Worm (Caenorhabditis elegans) whole organism, L2 larva: ENCODE data around the gene clh-1.

Experiments
- C34F6.9 ChIP-seq: fragments of 150-350 bp; optimal IDR thresholded peaks from 2 replicates; lab custom pipeline; 2014; ENCODE audit warnings: missing biosample characterization, missing genetic modification characterization
- R02D3.7 ChIP-seq: fragments of 150-350 bp; optimal IDR thresholded peaks from 2 replicates; lab custom pipeline; 2014; ENCODE audit warnings: missing biosample characterization, missing genetic modification characterization
- Y55F3AM.14 ChIP-seq: fragments of 200-800 bp; sonication (Bioruptor generic); optimal IDR thresholded peaks from 2 replicates; lab custom pipeline; 2018; ENCODE audit warnings: mild to moderate bottlenecking, missing genetic modification characterization, missing compliant biosample characterization
- ZK546.5 ChIP-seq: sonication (generic microtip); optimal IDR thresholded peaks from 2 replicates; lab custom pipeline; 2017; ENCODE audit warnings: missing biosample characterization, missing genetic modification characterization
- alr-1 ChIP-seq: fragments of 150-350 bp; optimal IDR thresholded peaks from 2 replicates; lab custom pipeline; 2014; ENCODE audit warnings: missing biosample characterization, missing genetic modification characterization
- blmp-1 ChIP-seq: sonication (generic microtip); optimal IDR thresholded peaks from 2 replicates; lab custom pipeline; 2017; ENCODE audit warnings: missing genetic modification characterization, mild to moderate bottlenecking, missing compliant biosample characterization, antibody characterized with exemption, moderate library complexity; ENCODE audit not compliant: insufficient read depth
- ceh-16 ChIP-seq: fragments of 150-350 bp; optimal IDR thresholded peaks from 2 replicates; lab custom pipeline; 2014; ENCODE audit warnings: missing biosample characterization, missing genetic modification characterization
- ceh-82 ChIP-seq: fragments of 150-350 bp; optimal IDR thresholded peaks from 2 replicates; lab custom pipeline; 2014; ENCODE audit warnings: missing biosample characterization, missing genetic modification characterization
- crh-2 ChIP-seq: sonication (generic microtip); optimal IDR thresholded peaks from 2 replicates; lab custom pipeline; 2017; ENCODE audit warnings: missing biosample characterization, missing genetic modification characterization
- dmd-4 ChIP-seq: sonication (generic microtip); optimal IDR thresholded peaks from 2 replicates; lab custom pipeline; 2017; ENCODE audit warnings: missing biosample characterization, missing genetic modification characterization
- elt-1 ChIP-seq: fragments of 150-350 bp; optimal IDR thresholded peaks from 2 replicates; lab custom pipeline; 2014; ENCODE audit warnings: missing biosample characterization, missing genetic modification characterization
- elt-3 ChIP-seq: sonication (generic microtip); optimal IDR thresholded peaks from 2 replicates; lab custom pipeline; 2017; ENCODE audit warnings: missing biosample characterization, missing genetic modification characterization
- fos-1 ChIP-seq: fragments of 150-350 bp; optimal IDR thresholded peaks from 2 replicates; lab custom pipeline; 2014; ENCODE audit warnings: missing biosample characterization, missing genetic modification characterization
- gmeb-1 ChIP-seq: fragments of 150-350 bp; optimal IDR thresholded peaks from 2 replicates; lab custom pipeline; 2014; ENCODE audit warnings: missing biosample characterization, missing genetic modification characterization
- lin-11 ChIP-seq: fragments of 150-350 bp; sonication (generic microtip); optimal IDR thresholded peaks from 2 replicates; lab custom pipeline; 2014; ENCODE audit warnings: missing biosample characterization, missing genetic modification characterization, inconsistent platforms, mixed read lengths
- lin-39 ChIP-seq: fragments of 150-350 bp; optimal IDR thresholded peaks from 2 replicates; lab custom pipeline; 2014; ENCODE audit warnings: missing biosample characterization, missing genetic modification reagents, missing genetic modification characterization
- lsy-2 ChIP-seq, 2 experiments: fragments of 150-350 bp in 1 of 2; sonication (generic microtip) in 1 of 2; optimal IDR thresholded peaks; 2 replicates each; lab custom pipeline; 2014 to 2017; ENCODE audit warnings: missing biosample characterization in 2 of 2, missing genetic modification characterization in 2 of 2
- mab-5 ChIP-seq: fragments of 150-350 bp; optimal IDR thresholded peaks from 2 replicates; lab custom pipeline; 2014; ENCODE audit warnings: missing biosample characterization, missing genetic modification characterization
- mbf-1 ChIP-seq: sonication (generic microtip); optimal IDR thresholded peaks from 2 replicates; lab custom pipeline; 2017; ENCODE audit warnings: missing biosample characterization, missing genetic modification characterization
- nhr-10 ChIP-seq: sonication (generic microtip); optimal IDR thresholded peaks from 2 replicates; lab custom pipeline; 2017; ENCODE audit warnings: missing biosample characterization, missing genetic modification characterization
- nhr-11 ChIP-seq: fragments of 150-350 bp; optimal IDR thresholded peaks from 2 replicates; lab custom pipeline; 2014; ENCODE audit warnings: missing biosample characterization, missing genetic modification characterization
- nhr-12 ChIP-seq: fragments of 150-350 bp; optimal IDR thresholded peaks from 2 replicates; lab custom pipeline; 2014; ENCODE audit warnings: missing biosample characterization, missing genetic modification characterization
- nhr-129 ChIP-seq: fragments of 150-350 bp; optimal IDR thresholded peaks from 2 replicates; lab custom pipeline; 2014; ENCODE audit warnings: missing biosample characterization, missing genetic modification characterization
- nhr-21 ChIP-seq: fragments of 150-350 bp; optimal IDR thresholded peaks from 2 replicates; lab custom pipeline; 2014; ENCODE audit warnings: missing biosample characterization, missing genetic modification characterization
- nhr-23 ChIP-seq: fragments of 150-350 bp; optimal IDR thresholded peaks from 2 replicates; lab custom pipeline; 2014; ENCODE audit warnings: missing biosample characterization, missing genetic modification reagents, missing genetic modification characterization
- nhr-237 ChIP-seq: fragments of 150-350 bp; optimal IDR thresholded peaks from 2 replicates; lab custom pipeline; 2014; ENCODE audit warnings: missing biosample characterization, missing genetic modification characterization
- nhr-77 ChIP-seq: fragments of 150-350 bp; optimal IDR thresholded peaks from 2 replicates; lab custom pipeline; 2014; ENCODE audit warnings: missing biosample characterization, missing genetic modification characterization
- peb-1 ChIP-seq: fragments of 150-350 bp; optimal IDR thresholded peaks from 2 replicates; lab custom pipeline; 2014; ENCODE audit warnings: missing biosample characterization, missing genetic modification characterization
- sem-4 ChIP-seq: fragments of 150-350 bp; optimal IDR thresholded peaks from 2 replicates; lab custom pipeline; 2014; ENCODE audit warnings: missing biosample characterization, missing genetic modification reagents, missing genetic modification characterization
- sma-9 ChIP-seq, 2 experiments: fragments of 150-350 bp in 1 of 2; sonication (generic microtip) in 1 of 2; optimal IDR thresholded peaks; 2 replicates each; lab custom pipeline; 2014 to 2016; ENCODE audit warnings: missing genetic modification characterization in 2 of 2, mild to moderate bottlenecking in 1 of 2, missing biosample characterization in 1 of 2, missing compliant biosample characterization in 1 of 2, missing genetic modification reagents in 1 of 2, moderate library complexity in 1 of 2
- unc-39 ChIP-seq: fragments of 150-350 bp; optimal IDR thresholded peaks from 2 replicates; lab custom pipeline; 2014; ENCODE audit warnings: missing biosample characterization, missing genetic modification characterization
- unc-62 ChIP-seq: fragments of 150-350 bp; optimal IDR thresholded peaks from 2 replicates; lab custom pipeline; 2014; ENCODE audit warnings: missing biosample characterization, missing genetic modification reagents, missing genetic modification characterization
- ztf-11 ChIP-seq: sonication (generic microtip); optimal IDR thresholded peaks from 2 replicates; lab custom pipeline; 2017; ENCODE audit warnings: missing biosample characterization, missing genetic modification characterization
- ztf-4 ChIP-seq: fragments of 150-350 bp; optimal IDR thresholded peaks from 2 replicates; lab custom pipeline; 2014; ENCODE audit warnings: missing biosample characterization, missing genetic modification characterization

Gene clh-1

DNA sequence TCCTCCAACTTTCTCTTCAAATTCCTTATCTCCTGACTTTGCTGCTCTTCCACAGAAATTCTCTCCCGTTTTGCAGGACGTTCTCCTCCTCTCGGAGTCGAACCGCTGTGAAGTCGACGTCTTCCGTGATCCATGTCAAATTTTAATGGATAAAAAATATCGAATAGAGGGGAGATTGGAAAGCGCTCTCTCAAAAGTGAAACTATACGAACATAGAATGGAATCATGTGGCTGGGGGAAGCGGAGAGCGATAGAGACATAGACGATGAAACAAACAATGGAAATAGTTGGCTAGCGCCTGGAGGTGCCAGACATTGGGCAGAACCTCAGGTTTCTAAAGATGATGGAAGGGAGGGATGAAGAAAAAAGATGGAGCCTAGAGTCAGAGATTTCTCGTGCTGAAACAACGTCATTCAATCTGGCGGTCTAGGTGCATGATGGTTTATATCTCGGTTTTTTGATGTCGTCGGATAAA lies 42.3 kb downstream of the clh-1 start, which contains the start of gene F43G6.8 (continued):
- TF ChIP-seq dmd-4 (tag; lab: Kevin White, UChicago) (no peak), sma-9 (GFP tag; optimal IDR thresholded peaks at IDR 0.05; lab: Kevin White, UChicago) (peak; percentile 42), sma-9 (tag; optimal IDR thresholded peaks at IDR 0.05; lab: Kevin White, UChicago) (no peak), mab-5 (tag; lab: Kevin White, UChicago) (no peak), unc-62 (no peak), ztf-4 (tag; lab: Kevin White, UChicago) (no peak), elt-3 (tag; lab: Kevin White, UChicago) (no peak), alr-1 (tag; lab: Kevin White, UChicago) (no peak), ZK546.5 (tag; lab: Kevin White, UChicago) (no peak), nhr-11 (tag; lab: Kevin White, UChicago) (no peak), unc-39 (tag; lab: Kevin White, UChicago) (no peak), Y55F3AM.14 (GFP tag; lab: Kevin White, UChicago) (no peak), blmp-1 (tag; lab: Kevin White, UChicago) (peak; percentile 32), fos-1 (tag; lab: Kevin White, UChicago) (peak; percentile 13)
- TF ChIP-seq, all 48 proteins: peak for 14

ce11 chrII:11811241-11811640 lies 45.0 kb downstream of the clh-1 start:
- TF ChIP-seq nhr-23 (tag; lab: Kevin White, UChicago) (no peak), nhr-237 (tag; lab: Kevin White, UChicago) (no peak), nhr-129 (tag; lab: Kevin White, UChicago) (no peak), unc-62 (no peak), unc-39 (tag; lab: Kevin White, UChicago) (no peak), nhr-21 (tag; lab: Kevin White, UChicago) (no peak), ceh-16 (no peak), ceh-82 (no peak), lin-39 (no peak), R02D3.7 (tag; lab: Kevin White, UChicago) (no peak), mbf-1 (tag; lab: Kevin White, UChicago) (no peak), elt-1 (tag; lab: Kevin White, UChicago) (no peak), lsy-2 (tag; optimal IDR thresholded peaks at IDR 0.05; lab: Kevin White, UChicago) (no peak), blmp-1 (tag; lab: Kevin White, UChicago) (no peak), nhr-10 (no peak), gmeb-1 (tag; lab: Kevin White, UChicago) (no peak), ztf-4 (tag; lab: Kevin White, UChicago) (no peak), crh-2 (no peak), nhr-77 (tag; lab: Kevin White, UChicago) (no peak), sem-4 (no peak)

ce11 chrII:11810436-11810835 lies 45.8 kb downstream of the clh-1 start, which contains the start of gene F43G6.7:
Gene F43G6.7 (plus strand): TSS chrII:11810790.
- TF ChIP-seq nhr-237 (tag; lab: Kevin White, UChicago), result no peak
- no peak for TF ChIP-seq blmp-1 (tag; lab: Kevin White, UChicago)
- no peak for TF ChIP-seq sma-9 (GFP tag; optimal IDR thresholded peaks at IDR 0.05; lab: Kevin White, UChicago)
- no peak for TF ChIP-seq sma-9 (tag; optimal IDR thresholded peaks at IDR 0.05; lab: Kevin White, UChicago)
- no peak for TF ChIP-seq elt-1 (tag; lab: Kevin White, UChicago)
- no peak for TF ChIP-seq unc-39 (tag; lab: Kevin White, UChicago)
- TF ChIP-seq nhr-10, result no peak
- TF ChIP-seq nhr-12 (tag; lab: Kevin White, UChicago), result no peak
- TF ChIP-seq R02D3.7 (tag; lab: Kevin White, UChicago), result no peak
- TF ChIP-seq lin-11 (tag; lab: Kevin White, UChicago), result no peak
- no peak for TF ChIP-seq alr-1 (tag; lab: Kevin White, UChicago)
- no peak for TF ChIP-seq lsy-2 (tag; optimal IDR thresholded peaks at IDR 0.05; lab: Kevin White, UChicago)
- no peak for TF ChIP-seq fos-1 (tag; lab: Kevin White, UChicago)
- TF ChIP-seq, all 48 proteins: peak for 0

DNA sequence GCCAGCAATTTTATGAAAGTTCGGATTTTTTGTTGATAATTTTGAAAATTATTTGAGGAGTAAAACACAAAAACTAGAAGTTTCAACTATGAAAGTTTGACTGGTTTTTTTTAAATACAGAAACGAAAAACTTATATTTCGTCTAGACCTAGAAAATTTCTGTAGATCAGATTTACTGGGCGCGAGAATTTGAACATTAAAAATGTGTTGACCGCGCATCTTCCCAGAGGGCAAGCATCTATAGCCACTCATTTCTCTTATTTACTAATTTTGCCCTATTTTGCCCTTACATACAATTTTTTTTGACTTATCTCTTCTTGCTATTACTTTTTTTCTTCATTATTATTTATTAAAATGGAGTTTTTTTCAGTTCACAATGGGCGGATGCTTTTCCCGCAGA lies 47.3 kb downstream of the clh-1 start, which contains the start of gene F43G6.10:
Gene F43G6.10 (plus strand): TSS at position 371 of the 400 bp plus-strand sequence.
- no peak for TF ChIP-seq ztf-11
- TF ChIP-seq alr-1 (tag; lab: Kevin White, UChicago), result no peak
- no peak for TF ChIP-seq nhr-12 (tag; lab: Kevin White, UChicago)
- no peak for TF ChIP-seq ZK546.5 (tag; lab: Kevin White, UChicago)

- TF ChIP-seq peb-1 (tag; lab: Kevin White, UChicago), result no peak
- no peak for TF ChIP-seq dmd-4 (tag; lab: Kevin White, UChicago)
- TF ChIP-seq ceh-82, result no peak
- TF ChIP-seq elt-3 (tag; lab: Kevin White, UChicago), result no peak
- TF ChIP-seq gmeb-1 (tag; lab: Kevin White, UChicago), result no peak
- no peak for TF ChIP-seq ztf-11
- no peak for TF ChIP-seq unc-39 (tag; lab: Kevin White, UChicago)
- TF ChIP-seq ceh-16, result no peak
- no peak for TF ChIP-seq C34F6.9 (tag; lab: Kevin White, UChicago)
These were observed 50.0 kb downstream of the clh-1 start, which contains the start of gene jmjd-1.1 for ce11 chrII:11806256-11806655. Gene jmjd-1.1 (plus strand): TSS chrII:11806556.
